Worm (Caenorhabditis elegans): Measurements from ENCODE around the gene dkc-1.

DNA sequence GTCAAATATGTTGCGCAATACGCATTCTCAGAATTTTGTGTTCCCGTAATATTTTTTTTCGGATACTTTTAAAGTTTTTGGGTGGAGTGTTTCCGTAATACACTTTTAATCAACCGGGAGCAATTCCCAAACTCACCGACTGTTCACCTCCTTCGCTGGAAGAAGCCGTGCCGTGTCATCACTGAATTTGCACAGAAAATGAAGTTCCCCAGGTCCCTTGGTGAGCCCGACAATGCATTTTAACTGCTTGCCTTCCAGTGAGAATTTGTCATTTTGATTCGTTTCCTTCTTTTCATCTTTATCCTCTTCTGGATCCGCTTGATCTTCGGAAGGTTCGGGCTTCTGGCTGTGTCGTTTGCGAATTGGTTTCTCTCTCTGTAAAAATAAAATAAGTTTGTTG is 6.2 kb downstream of the dkc-1 start:
- TF ChIP-seq unc-62 (GFP tag; optimal IDR thresholded peaks at IDR 0.05) (no peak), nhr-27 (tag; optimal IDR thresholded peaks at IDR 0.05) (no peak), sea-2 (GFP tag; IDR thresholded peaks at IDR 0.05) (no peak), lin-26 (GFP tag; IDR thresholded peaks at IDR 0.05) (no peak), ama-1 (optimal IDR thresholded peaks at IDR 0.05) (no peak), ama-1 (GFP tag; optimal IDR thresholded peaks at IDR 0.05) (no peak), dpl-1 (GFP tag; optimal IDR thresholded peaks at IDR 0.05) (no peak), repo-1 (tag; optimal IDR thresholded peaks at IDR 0.05) (no peak), cebp-2 (GFP tag; IDR thresholded peaks at IDR 0.05) (no peak), nfyb-1 (GFP tag; IDR thresholded peaks at IDR 0.05) (no peak)
